Fruit fly (Drosophila melanogaster) Kc167 (cell line): ENCODE data around the gene lsn.

Source experiments
- Myc ChIP-seq: fragments of >200 bp; optimal IDR thresholded peaks from 2 replicates; lab custom pipeline; 2017; ENCODE audit warnings: missing external identifiers
- Sin3A ChIP-seq: fragments of >200 bp; optimal IDR thresholded peaks from 2 replicates; lab custom pipeline; 2018; ENCODE audit warnings: missing external identifiers
- h ChIP-seq: fragments of >200 bp; optimal IDR thresholded peaks from 3 replicates; lab custom pipeline; 2018; ENCODE audit warnings: missing external identifiers
- insv ChIP-seq: fragments of >200 bp; optimal IDR thresholded peaks from 3 replicates; lab custom pipeline; 2018; ENCODE audit warnings: missing external identifiers
- psq ChIP-seq: fragments of >200 bp; optimal IDR thresholded peaks from 2 replicates; lab custom pipeline; 2017; ENCODE audit warnings: missing external identifiers
- ttk ChIP-seq: sonication (Bioruptor generic); optimal IDR thresholded peaks from 2 replicates; lab custom pipeline; 2017; ENCODE audit warnings: missing external identifiers

dm6 chr3R:21823699-21824406 lies 41.1 kb upstream of the lsn start:
- TF ChIP-seq Sin3A (lab: Kevin White, UChicago) (no peak), ttk (no peak), psq (no peak), h (lab: Kevin White, UChicago) (no peak), insv (lab: Kevin White, UChicago) (no peak), Myc (no peak)
